Worm (Caenorhabditis elegans) whole organism, L3 larva: ENCODE measurements around the gene fbxb-106.

ENCODE experiments used
- ZK546.5 ChIP-seq: sonication (generic microtip); optimal IDR thresholded peaks from 2 replicates; lab custom pipeline; 2017; ENCODE audit warnings: missing biosample characterization, missing genetic modification characterization
- ama-1 ChIP-seq: fragments of 150-350 bp; optimal IDR thresholded peaks from 2 replicates; lab custom pipeline; 2018
- ceh-16 ChIP-seq: sonication (generic microtip); optimal IDR thresholded peaks from 2 replicates; lab custom pipeline; 2017; ENCODE audit warnings: missing biosample characterization, missing genetic modification characterization
- ceh-28 ChIP-seq: fragments of 150-350 bp; optimal IDR thresholded peaks from 2 replicates; lab custom pipeline; 2014; ENCODE audit warnings: missing biosample characterization, missing genetic modification reagents, missing genetic modification characterization
- ceh-82 ChIP-seq: fragments of 150-350 bp; optimal IDR thresholded peaks from 2 replicates; lab custom pipeline; 2014; ENCODE audit warnings: missing biosample characterization, missing genetic modification characterization
- ceh-9 ChIP-seq: sonication (generic microtip); optimal IDR thresholded peaks from 2 replicates; lab custom pipeline; 2018; ENCODE audit warnings: missing biosample characterization, missing genetic modification characterization
- daf-12 ChIP-seq: fragments of 150-350 bp; optimal IDR thresholded peaks from 2 replicates; lab custom pipeline; 2014; ENCODE audit warnings: missing biosample characterization, missing genetic modification reagents, missing genetic modification characterization
- egl-5 ChIP-seq: fragments of 150-350 bp; optimal IDR thresholded peaks from 2 replicates; lab custom pipeline; 2017; ENCODE audit warnings: missing biosample characterization, missing genetic modification reagents, missing genetic modification characterization, inconsistent platforms
- elt-2 ChIP-seq: sonication (generic microtip); optimal IDR thresholded peaks from 2 replicates; lab custom pipeline; 2016; ENCODE audit warnings: missing genetic modification reagents, mild to moderate bottlenecking, missing genetic modification characterization, missing compliant biosample characterization
- elt-3 ChIP-seq, 3 experiments: fragments of 150-350 bp in 1 of 3; sonication (generic microtip) in 2 of 3; optimal IDR thresholded peaks; 2 replicates in 2 of 3; 4 replicates in 1 of 3; lab custom pipeline; 2014 to 2017; ENCODE audit warnings: missing biosample characterization in 3 of 3, missing genetic modification characterization in 3 of 3
- eor-1 ChIP-seq, 2 experiments: fragments of 150-350 bp; optimal IDR thresholded peaks; 2 replicates each; lab custom pipeline; 2014 to 2018; ENCODE audit warnings: missing biosample characterization in 2 of 2, missing genetic modification characterization in 2 of 2
- fkh-10 ChIP-seq: sonication (generic microtip); optimal IDR thresholded peaks from 2 replicates; lab custom pipeline; 2017; ENCODE audit warnings: missing biosample characterization, missing genetic modification reagents, missing genetic modification characterization
- fos-1 ChIP-seq: fragments of 150-350 bp; optimal IDR thresholded peaks from 2 replicates; lab custom pipeline; 2014; ENCODE audit warnings: missing biosample characterization, missing genetic modification characterization
- hmg-11 ChIP-seq: sonication (generic microtip); optimal IDR thresholded peaks from 2 replicates; lab custom pipeline; 2016; ENCODE audit warnings: missing genetic modification characterization, missing compliant biosample characterization
- jun-1 ChIP-seq: fragments of 150-350 bp; optimal IDR thresholded peaks from 2 replicates; lab custom pipeline; 2014; ENCODE audit warnings: missing biosample characterization, missing genetic modification reagents, missing genetic modification characterization
- lin-15B ChIP-seq: fragments of 150-350 bp; optimal IDR thresholded peaks from 2 replicates; lab custom pipeline; 2014; ENCODE audit warnings: missing biosample characterization, missing genetic modification characterization
- lin-39 ChIP-seq: fragments of 150-350 bp; optimal IDR thresholded peaks from 2 replicates; lab custom pipeline; 2018; ENCODE audit warnings: missing biosample characterization, missing genetic modification reagents, missing genetic modification characterization
- lsy-12 ChIP-seq: sonication (generic microtip); optimal IDR thresholded peaks from 2 replicates; lab custom pipeline; 2016; ENCODE audit warnings: mild to moderate bottlenecking, missing genetic modification characterization, missing compliant biosample characterization
- mml-1 ChIP-seq: fragments of 150-350 bp; sonication (generic microtip); optimal IDR thresholded peaks from 3 replicates; lab custom pipeline; 2014; ENCODE audit warnings: missing biosample characterization, missing genetic modification characterization
- nfya-1 ChIP-seq: sonication (generic microtip); optimal IDR thresholded peaks from 2 replicates; lab custom pipeline; 2017; ENCODE audit warnings: missing genetic modification characterization, mild to moderate bottlenecking, missing compliant biosample characterization, antibody characterized with exemption, moderate library complexity; ENCODE audit not compliant: insufficient read depth
- nhr-11 ChIP-seq: fragments of 150-350 bp; optimal IDR thresholded peaks from 2 replicates; lab custom pipeline; 2014; ENCODE audit warnings: missing biosample characterization, missing genetic modification characterization
- nhr-12 ChIP-seq: fragments of 150-350 bp; optimal IDR thresholded peaks from 2 replicates; lab custom pipeline; 2014; ENCODE audit warnings: missing biosample characterization, missing genetic modification characterization
- nhr-23 ChIP-seq: fragments of 150-350 bp; optimal IDR thresholded peaks from 2 replicates; lab custom pipeline; 2014; ENCODE audit warnings: missing biosample characterization, missing genetic modification reagents, missing genetic modification characterization
- nhr-25 ChIP-seq: sonication (generic microtip); optimal IDR thresholded peaks from 2 replicates; lab custom pipeline; 2017; ENCODE audit warnings: missing biosample characterization, missing genetic modification characterization
- nhr-28 ChIP-seq: fragments of 150-350 bp; optimal IDR thresholded peaks from 2 replicates; lab custom pipeline; 2014; ENCODE audit warnings: missing biosample characterization, missing genetic modification characterization
- nhr-43 ChIP-seq: sonication (generic microtip); optimal IDR thresholded peaks from 2 replicates; lab custom pipeline; 2016; ENCODE audit warnings: mild to moderate bottlenecking, missing genetic modification characterization, missing compliant biosample characterization; ENCODE audit not compliant: poor library complexity, severe bottlenecking
- nhr-67 ChIP-seq: fragments of 150-350 bp; optimal IDR thresholded peaks from 2 replicates; lab custom pipeline; 2014; ENCODE audit warnings: missing biosample characterization, missing genetic modification characterization
- nhr-77 ChIP-seq: fragments of 150-350 bp; optimal IDR thresholded peaks from 2 replicates; lab custom pipeline; 2014; ENCODE audit warnings: missing biosample characterization, missing genetic modification characterization
- pha-4 ChIP-seq: fragments of 150-350 bp; optimal IDR thresholded peaks from 2 replicates; lab custom pipeline; 2014; ENCODE audit warnings: missing biosample characterization, missing genetic modification reagents, missing genetic modification characterization
- pqm-1 ChIP-seq: fragments of 150-350 bp; optimal IDR thresholded peaks from 2 replicates; lab custom pipeline; 2017; ENCODE audit warnings: missing biosample characterization, missing genetic modification characterization, inconsistent platforms
- sea-2 ChIP-seq: fragments of 150-350 bp; sonication (generic microtip); optimal IDR thresholded peaks from 4 replicates; lab custom pipeline; 2014; ENCODE audit warnings: missing biosample characterization, missing genetic modification reagents, missing genetic modification characterization
- snpc-4 ChIP-seq: fragments of 150-350 bp; optimal IDR thresholded peaks from 2 replicates; lab custom pipeline; 2014; ENCODE audit warnings: missing biosample characterization, missing genetic modification characterization
- tbx-2 ChIP-seq: sonication (generic microtip); optimal IDR thresholded peaks from 2 replicates; lab custom pipeline; 2016; ENCODE audit warnings: mild to moderate bottlenecking, missing genetic modification characterization, missing compliant biosample characterization
- unc-39 ChIP-seq: sonication (generic microtip); optimal IDR thresholded peaks from 4 replicates; lab custom pipeline; 2017; ENCODE audit warnings: missing biosample characterization, missing genetic modification characterization
- unc-62 ChIP-seq: fragments of 150-350 bp; sonication (generic microtip); optimal IDR thresholded peaks from 4 replicates; lab custom pipeline; 2014; ENCODE audit warnings: missing biosample characterization, missing genetic modification reagents, missing genetic modification characterization
- zag-1 ChIP-seq: fragments of 150-350 bp; optimal IDR thresholded peaks from 2 replicates; lab custom pipeline; 2014; ENCODE audit warnings: missing biosample characterization, missing genetic modification characterization
- ztf-11 ChIP-seq: fragments of 150-350 bp; optimal IDR thresholded peaks from 2 replicates; lab custom pipeline; 2014; ENCODE audit warnings: missing biosample characterization, missing genetic modification characterization
- ztf-4 ChIP-seq: fragments of 150-350 bp; optimal IDR thresholded peaks from 2 replicates; lab custom pipeline; 2014; ENCODE audit warnings: missing biosample characterization, missing genetic modification characterization

The fbxb-106 gene

DNA sequence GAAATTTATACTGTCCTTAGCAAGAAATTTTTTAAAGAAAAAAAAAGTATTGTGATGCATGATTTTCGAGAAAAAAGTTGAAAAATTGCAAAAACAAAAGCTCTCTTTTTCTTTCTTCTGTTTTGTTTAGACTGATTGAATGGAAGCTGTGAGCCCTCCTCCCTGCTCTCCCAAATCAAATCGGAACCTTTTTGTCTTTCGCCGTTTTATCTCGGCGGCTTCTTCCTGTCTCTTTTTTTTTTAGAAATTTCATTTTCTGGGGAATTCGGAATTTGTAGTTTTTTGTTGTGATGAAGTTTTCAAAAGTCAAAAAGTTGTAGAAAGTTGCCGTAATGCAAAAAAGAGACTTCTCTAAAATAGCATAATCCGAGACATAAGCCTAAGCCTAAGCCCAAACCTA lies 31.6 kb upstream of the fbxb-106 start:
- TF ChIP-seq fkh-10 (GFP tag; lab: Kevin White, UChicago) (peak; percentile 61), lsy-12 (tag; lab: Kevin White, UChicago) (no peak)

- no peak for TF ChIP-seq nhr-28 (tag; lab: Kevin White, UChicago)
- TF ChIP-seq pqm-1: no peak
- no peak for TF ChIP-seq nhr-11 (tag; lab: Kevin White, UChicago)
- TF ChIP-seq pha-4 (tag; lab: Kevin White, UChicago): no peak
- TF ChIP-seq nhr-43 (tag; lab: Kevin White, UChicago): no peak
- no peak for TF ChIP-seq ztf-4
- no peak for TF ChIP-seq daf-12 (tag; lab: Kevin White, UChicago)
- TF ChIP-seq unc-62 (GFP tag; lab: Kevin White, UChicago): no peak
- TF ChIP-seq tbx-2 (tag; lab: Kevin White, UChicago): no peak
- TF ChIP-seq sea-2 (GFP tag; lab: Kevin White, UChicago): no peak
- no peak for TF ChIP-seq ceh-9
- TF ChIP-seq unc-39: no peak
- TF ChIP-seq ama-1: no peak
- TF ChIP-seq lsy-12 (tag; lab: Kevin White, UChicago): no peak
These were observed 27.9 kb upstream of the fbxb-106 start for ce11 chrII:2734266-2734665.

DNA sequence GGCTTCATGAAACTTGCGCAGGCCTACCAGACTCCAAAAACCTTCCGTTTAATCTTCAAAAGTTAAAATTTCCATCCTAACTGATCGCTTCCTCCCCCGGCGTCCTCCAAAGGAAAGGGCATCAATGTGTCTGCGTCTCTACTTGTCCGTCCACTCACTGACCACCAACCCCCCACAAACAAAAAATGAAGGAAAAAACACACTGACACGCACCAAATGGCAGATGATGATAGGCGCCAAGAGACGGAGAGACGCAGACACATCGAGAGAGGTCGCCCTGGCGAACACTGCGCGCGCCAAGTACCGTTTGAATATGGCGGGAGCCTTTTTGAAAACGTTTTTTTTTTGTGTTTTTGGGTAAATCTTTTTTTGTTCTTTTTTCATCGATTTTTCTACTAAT lies 27.5 kb upstream of the fbxb-106 start:
- TF ChIP-seq unc-39: no peak
- no peak for TF ChIP-seq ztf-4
- no peak for TF ChIP-seq lsy-12 (tag; lab: Kevin White, UChicago)
- no peak for TF ChIP-seq fos-1
- no peak for TF ChIP-seq ceh-28 (tag; lab: Kevin White, UChicago)
- TF ChIP-seq mml-1 (tag; lab: Kevin White, UChicago): no peak
- peak; percentile 32 for TF ChIP-seq nhr-25
- TF ChIP-seq hmg-11 (tag; lab: Kevin White, UChicago): peak; percentile 40
- no peak for TF ChIP-seq unc-62 (GFP tag; lab: Kevin White, UChicago)
- no peak for TF ChIP-seq ZK546.5 (tag; lab: Kevin White, UChicago)
- TF ChIP-seq ama-1: no peak
- peak; percentile 79 for TF ChIP-seq nfya-1 (tag; lab: Kevin White, UChicago)
- TF ChIP-seq lin-15B (tag; lab: Kevin White, UChicago): no peak
- no peak for TF ChIP-seq egl-5 (tag; lab: Kevin White, UChicago)
- TF ChIP-seq zag-1 (tag; lab: Kevin White, UChicago): no peak
- TF ChIP-seq jun-1 (tag; lab: Kevin White, UChicago): peak; percentile 17
- no peak for TF ChIP-seq nhr-67 (tag; lab: Kevin White, UChicago)
- no peak for TF ChIP-seq ztf-11 (tag; lab: Kevin White, UChicago)
- no peak for TF ChIP-seq ceh-82
- no peak for TF ChIP-seq elt-2 (tag; lab: Kevin White, UChicago)
- TF ChIP-seq ceh-16 (tag; lab: Kevin White, UChicago): no peak
- peak; percentile 61 for TF ChIP-seq lin-39
- no peak for TF ChIP-seq elt-3 (tag; optimal IDR thresholded peaks at IDR 0.05; lab: Kevin White, UChicago)
- no peak for TF ChIP-seq tbx-2 (tag; lab: Kevin White, UChicago)
- no peak for TF ChIP-seq pqm-1
- no peak for TF ChIP-seq nhr-43 (tag; lab: Kevin White, UChicago)
- peak; percentile 23 for TF ChIP-seq snpc-4 (tag; lab: Kevin White, UChicago)
- no peak for TF ChIP-seq nhr-12 (tag; lab: Kevin White, UChicago)
- TF ChIP-seq nhr-28 (tag; lab: Kevin White, UChicago): no peak
- TF ChIP-seq eor-1 (tag; optimal IDR thresholded peaks at IDR 0.05; lab: Kevin White, UChicago): no peak
- peak; percentile 20 for TF ChIP-seq nhr-23
- TF ChIP-seq nhr-77 (tag; lab: Kevin White, UChicago): no peak

DNA sequence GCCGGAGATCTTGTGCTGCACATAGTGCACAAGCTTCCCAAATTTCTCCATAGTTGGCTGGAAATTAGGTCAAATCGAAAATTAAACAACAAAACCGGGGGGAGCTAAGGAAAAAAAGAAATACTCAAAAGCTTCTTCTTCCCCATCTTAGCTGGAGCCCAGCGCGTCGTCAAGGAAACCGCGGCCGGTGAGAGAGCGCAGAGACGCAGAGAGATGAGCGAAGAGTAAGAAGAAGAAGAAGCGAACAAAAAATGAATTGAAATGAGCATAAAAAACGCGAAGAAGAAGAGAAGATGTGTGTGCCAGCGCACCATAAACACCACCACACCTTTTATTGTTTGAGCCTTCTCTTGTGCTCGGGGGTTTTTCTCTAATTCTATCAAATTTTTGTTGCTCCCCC lies 27.0 kb upstream of the fbxb-106 start, which contains the start of gene wdr-31:
Gene wdr-31, minus strand, starts transcription at position 101 of the 400 bp plus-strand sequence.
- TF ChIP-seq lin-15B (tag; lab: Kevin White, UChicago): no peak
